Worm (Caenorhabditis elegans) whole organism, L1 larva: Measurements from ENCODE around the gene C01G5.9.

Experiments used
- elt-2 ChIP-seq: sonication (generic microtip); optimal IDR thresholded peaks from 2 replicates; lab custom pipeline; 2016; ENCODE audit warnings: missing genetic modification characterization, mild to moderate bottlenecking, inconsistent platforms, missing compliant biosample characterization, missing genetic modification reagents
- mdl-1 ChIP-seq, 2 experiments: fragments of 150-350 bp; optimal IDR thresholded peaks; 2 replicates each; lab custom pipeline; 2014 to 2017; ENCODE audit warnings: missing biosample characterization in 2 of 2, missing genetic modification characterization in 2 of 2, inconsistent platforms in 1 of 2
- tlp-1 ChIP-seq: fragments of 150-350 bp; optimal IDR thresholded peaks from 2 replicates; lab custom pipeline; 2014; ENCODE audit warnings: missing biosample characterization, missing genetic modification characterization
- unc-62 ChIP-seq: fragments of 150-350 bp; optimal IDR thresholded peaks from 2 replicates; lab custom pipeline; 2014; ENCODE audit warnings: missing biosample characterization, missing genetic modification reagents, missing genetic modification characterization
- zip-4 ChIP-seq: fragments of 200-800 bp; sonication (Bioruptor generic); optimal IDR thresholded peaks from 2 replicates; lab custom pipeline; 2018; ENCODE audit warnings: mild to moderate bottlenecking, missing genetic modification characterization, moderate library complexity, missing compliant biosample characterization

DNA sequence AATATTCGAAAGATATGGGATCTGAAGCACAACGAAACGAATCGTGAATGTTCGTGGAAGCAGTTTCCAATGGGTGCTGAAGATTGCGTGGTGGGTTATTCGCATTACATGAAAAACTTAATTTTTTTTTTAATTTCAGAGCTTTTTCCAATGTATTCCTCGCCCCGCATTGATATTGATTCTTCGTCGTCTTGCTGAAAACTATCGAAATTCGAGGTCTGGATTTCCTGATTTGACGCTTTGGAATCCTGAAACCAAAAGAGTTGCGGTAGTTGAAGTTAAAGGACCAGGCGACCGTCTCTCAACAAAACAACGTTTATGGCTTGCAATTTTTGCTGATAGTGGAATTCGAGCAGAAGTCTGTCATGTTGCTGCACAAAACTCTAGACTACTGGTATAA lies 32.3 kb downstream of the C01G5.9 start:
- TF ChIP-seq mdl-1 (tag; optimal IDR thresholded peaks at IDR 0.05; lab: Kevin White, UChicago) (no peak), zip-4 (GFP tag; lab: Kevin White, UChicago) (no peak), unc-62 (GFP tag; lab: Kevin White, UChicago) (no peak), elt-2 (tag; lab: Kevin White, UChicago) (peak; percentile 24), tlp-1 (tag; lab: Kevin White, UChicago) (no peak)
